Fruit fly (Drosophila melanogaster) whole organism, embryonic: ENCODE data around the gene CG5326.

Experiments used
- B-H2 ChIP-seq: fragments of 200-800 bp; sonication (Bioruptor generic); optimal IDR thresholded peaks from 2 replicates; lab custom pipeline; 2018; ENCODE audit warnings: missing biosample characterization, mild to moderate bottlenecking, missing genetic modification characterization
- BtbVII ChIP-seq: fragments of 200-800 bp; sonication (Bioruptor generic); optimal IDR thresholded peaks from 3 replicates; lab custom pipeline; 2017; ENCODE audit warnings: missing biosample characterization, mild to moderate bottlenecking, missing genetic modification characterization
- CG12744 ChIP-seq: fragments of 200-800 bp; sonication (Bioruptor generic); optimal IDR thresholded peaks from 2 replicates; lab custom pipeline; 2016; ENCODE audit warnings: missing biosample characterization, missing genetic modification characterization
- CG13894 ChIP-seq: fragments of 200-800 bp; sonication (Bioruptor generic); optimal IDR thresholded peaks from 3 replicates; lab custom pipeline; 2018; ENCODE audit warnings: missing biosample characterization, mild to moderate bottlenecking, missing genetic modification characterization, moderate library complexity
- CG14667 ChIP-seq: fragments of 200-800 bp; sonication (Bioruptor generic); IDR thresholded peaks from 2 replicates; pipeline ENCODE4 v1.3.6; 2022; ENCODE audit warnings: missing biosample characterization, missing genetic modification characterization
- CG1529 ChIP-seq: fragments of 200-800 bp; sonication (Bioruptor generic); optimal IDR thresholded peaks from 3 replicates; lab custom pipeline; 2018; ENCODE audit warnings: missing biosample characterization, missing genetic modification characterization
- CG1602 ChIP-seq: fragments of 200-800 bp; sonication (Bioruptor generic); optimal IDR thresholded peaks from 3 replicates; lab custom pipeline; 2016; ENCODE audit warnings: missing biosample characterization, missing genetic modification characterization
- CG1603 ChIP-seq: fragments of 200-800 bp; sonication (Bioruptor generic); optimal IDR thresholded peaks from 2 replicates; lab custom pipeline; 2019; ENCODE audit warnings: missing biosample characterization, mild to moderate bottlenecking, missing genetic modification characterization, moderate library complexity
- CG16815 ChIP-seq: fragments of 200-800 bp; sonication (Bioruptor generic); optimal IDR thresholded peaks from 3 replicates; lab custom pipeline; 2017; ENCODE audit warnings: missing biosample characterization, mild to moderate bottlenecking, missing genetic modification characterization
- CG1792 ChIP-seq: fragments of 200-800 bp; sonication (Bioruptor generic); optimal IDR thresholded peaks from 2 replicates; lab custom pipeline; 2016; ENCODE audit warnings: missing biosample characterization, missing genetic modification characterization
- CG18599 ChIP-seq: fragments of 200-800 bp; sonication (Bioruptor generic); optimal IDR thresholded peaks from 3 replicates; lab custom pipeline; 2017; ENCODE audit warnings: missing biosample characterization, missing genetic modification characterization, mild to moderate bottlenecking, moderate library complexity, missing genetic modification reagents
- CG18764 ChIP-seq: fragments of 200-800 bp; sonication (Bioruptor generic); optimal IDR thresholded peaks from 3 replicates; lab custom pipeline; 2016; ENCODE audit warnings: missing biosample characterization, missing genetic modification characterization
- CG2116 ChIP-seq: fragments of 200-800 bp; sonication (Bioruptor generic); optimal IDR thresholded peaks from 3 replicates; lab custom pipeline; 2018; ENCODE audit warnings: missing biosample characterization, mild to moderate bottlenecking, missing genetic modification characterization
- CG2129 ChIP-seq: fragments of 200-800 bp; sonication (Bioruptor generic); IDR thresholded peaks from 2 replicates; pipeline ENCODE4 v1.3.6; 2022; ENCODE audit warnings: missing biosample characterization, missing genetic modification characterization; ENCODE audit not compliant: partially characterized antibody
- CG32767 ChIP-seq: fragments of 200-800 bp; sonication (Bioruptor generic); IDR thresholded peaks from 2 replicates; pipeline ENCODE4 v1.3.6; 2022; ENCODE audit warnings: missing biosample characterization, missing genetic modification characterization
- CG4617 ChIP-seq: fragments of 200-800 bp; sonication (Bioruptor generic); optimal IDR thresholded peaks from 3 replicates; lab custom pipeline; 2016; ENCODE audit warnings: missing biosample characterization, missing genetic modification characterization, borderline replicate concordance
- CG7745 ChIP-seq: fragments of 200-800 bp; sonication (Bioruptor generic); optimal IDR thresholded peaks from 2 replicates; lab custom pipeline; 2018; ENCODE audit warnings: missing biosample characterization, mild to moderate bottlenecking, missing genetic modification characterization, moderate library complexity
- CG9215 ChIP-seq: fragments of 200-800 bp; sonication (Bioruptor generic); IDR thresholded peaks from 2 replicates; pipeline ENCODE4 v1.3.6; 2022; ENCODE audit warnings: missing biosample characterization, missing genetic modification characterization
- CG9609 ChIP-seq: fragments of 200-800 bp; sonication (Bioruptor generic); optimal IDR thresholded peaks from 3 replicates; lab custom pipeline; 2016; ENCODE audit warnings: missing biosample characterization, missing genetic modification characterization
- CG9876 ChIP-seq: fragments of 200-800 bp; sonication (Bioruptor generic); optimal IDR thresholded peaks from 2 replicates; lab custom pipeline; 2016; ENCODE audit warnings: missing biosample characterization, missing genetic modification characterization
- Camta ChIP-seq: fragments of 200-800 bp; sonication (Bioruptor generic); optimal IDR thresholded peaks from 2 replicates; lab custom pipeline; 2016; ENCODE audit warnings: missing biosample characterization, missing genetic modification characterization
- D19A ChIP-seq: fragments of 200-800 bp; optimal IDR thresholded peaks from 3 replicates; lab custom pipeline; 2019; ENCODE audit warnings: missing biosample characterization, mild to moderate bottlenecking, missing genetic modification characterization, moderate library complexity
- Dad ChIP-seq: fragments of 200-800 bp; sonication (Bioruptor generic); optimal IDR thresholded peaks from 3 replicates; lab custom pipeline; 2016; ENCODE audit warnings: missing biosample characterization, missing genetic modification characterization
- Dip2 ChIP-seq: fragments of 200-800 bp; sonication (Bioruptor generic); IDR thresholded peaks from 2 replicates; pipeline ENCODE4 v1.3.6; 2022; ENCODE audit warnings: missing biosample characterization, missing genetic modification characterization
- Doc3 ChIP-seq: fragments of 200-800 bp; sonication (Bioruptor generic); IDR thresholded peaks from 3 replicates; pipeline ENCODE4 v1.3.6; 2022; ENCODE audit warnings: missing biosample characterization, missing genetic modification characterization; ENCODE audit not compliant: partially characterized antibody
- E2f1 ChIP-seq: fragments of 200-800 bp; sonication (Bioruptor generic); IDR thresholded peaks from 2 replicates; pipeline ENCODE4 v1.3.6; 2022; ENCODE audit warnings: missing biosample characterization, missing genetic modification characterization
- HLH3B ChIP-seq: fragments of 200-800 bp; sonication (Bioruptor generic); IDR thresholded peaks from 2 replicates; pipeline ENCODE4 v1.3.6; 2022; ENCODE audit warnings: missing biosample characterization, missing genetic modification characterization
- HmgZ ChIP-seq: fragments of 200-800 bp; sonication (Bioruptor generic); optimal IDR thresholded peaks from 2 replicates; lab custom pipeline; 2018; ENCODE audit warnings: missing biosample characterization, mild to moderate bottlenecking, missing genetic modification characterization
- Lim3 ChIP-seq: fragments of 200-800 bp; sonication (Bioruptor generic); IDR thresholded peaks from 2 replicates; pipeline ENCODE4 v1.3.6; 2022; ENCODE audit warnings: missing biosample characterization, missing genetic modification characterization
- Opbp ChIP-seq: fragments of 200-800 bp; sonication (Bioruptor generic); IDR thresholded peaks from 3 replicates; pipeline ENCODE4 v1.3.6; 2022; ENCODE audit warnings: missing biosample characterization, missing genetic modification characterization; ENCODE audit not compliant: partially characterized antibody
- Six4 ChIP-seq: fragments of 200-800 bp; sonication (Bioruptor generic); optimal IDR thresholded peaks from 2 replicates; lab custom pipeline; 2016; ENCODE audit warnings: missing biosample characterization, missing genetic modification characterization
- Sry-β ChIP-seq: fragments of 200-800 bp; sonication (Bioruptor generic); optimal IDR thresholded peaks from 2 replicates; lab custom pipeline; 2018; ENCODE audit warnings: missing biosample characterization, mild to moderate bottlenecking, missing genetic modification characterization, moderate library complexity
- Vsx1 ChIP-seq: fragments of 200-800 bp; sonication (Bioruptor generic); optimal IDR thresholded peaks from 2 replicates; lab custom pipeline; 2017; ENCODE audit warnings: missing biosample characterization, mild to moderate bottlenecking, missing genetic modification characterization, missing genetic modification reagents
- amos ChIP-seq: fragments of 200-800 bp; sonication (Bioruptor generic); IDR thresholded peaks from 2 replicates; pipeline ENCODE4 v1.3.6; 2022; ENCODE audit warnings: missing biosample characterization, missing genetic modification characterization; ENCODE audit not compliant: partially characterized antibody
- chn ChIP-seq: fragments of 200-800 bp; sonication (Bioruptor generic); optimal IDR thresholded peaks from 2 replicates; lab custom pipeline; 2016; ENCODE audit warnings: missing biosample characterization, missing genetic modification characterization
- corto ChIP-seq: fragments of 200-800 bp; sonication (Bioruptor generic); optimal IDR thresholded peaks from 2 replicates; lab custom pipeline; 2016; ENCODE audit warnings: missing biosample characterization, mild to moderate bottlenecking, missing genetic modification characterization, moderate library complexity
- dan ChIP-seq: fragments of 200-800 bp; sonication (Bioruptor generic); IDR thresholded peaks from 2 replicates; pipeline ENCODE4 v1.3.6; 2022; ENCODE audit warnings: missing biosample characterization, missing genetic modification characterization
- eve ChIP-seq, 2 experiments: fragments of >200 bp; optimal IDR thresholded peaks; 2 replicates each; lab custom pipeline; 2017; ENCODE audit warnings: missing biosample characterization in 2 of 2, missing genetic modification characterization in 2 of 2
- eyg ChIP-seq: fragments of 200-800 bp; sonication (Bioruptor generic); optimal IDR thresholded peaks from 3 replicates; lab custom pipeline; 2016; ENCODE audit warnings: missing biosample characterization, missing genetic modification characterization
- fd3F ChIP-seq: fragments of 200-800 bp; sonication (Bioruptor generic); optimal IDR thresholded peaks from 2 replicates; lab custom pipeline; 2018; ENCODE audit warnings: missing biosample characterization, mild to moderate bottlenecking, missing genetic modification characterization, moderate library complexity
- fu2 ChIP-seq: fragments of 200-800 bp; sonication (Bioruptor generic); optimal IDR thresholded peaks from 2 replicates; lab custom pipeline; 2016; ENCODE audit warnings: missing biosample characterization, missing genetic modification characterization
- nau ChIP-seq: fragments of 200-800 bp; sonication (Bioruptor generic); optimal IDR thresholded peaks from 3 replicates; lab custom pipeline; 2017; ENCODE audit warnings: missing biosample characterization, mild to moderate bottlenecking, missing genetic modification characterization, missing genetic modification reagents
- nom ChIP-seq: fragments of 200-800 bp; sonication (Bioruptor generic); optimal IDR thresholded peaks from 2 replicates; lab custom pipeline; 2017; ENCODE audit warnings: missing biosample characterization, missing genetic modification characterization, mild to moderate bottlenecking, moderate library complexity, missing genetic modification reagents
- pb ChIP-seq: fragments of 200-800 bp; sonication (Bioruptor generic); optimal IDR thresholded peaks from 3 replicates; lab custom pipeline; 2016; ENCODE audit warnings: missing biosample characterization, missing genetic modification characterization
- schlank ChIP-seq: fragments of 200-800 bp; sonication (Bioruptor generic); optimal IDR thresholded peaks from 2 replicates; lab custom pipeline; 2018; ENCODE audit warnings: missing biosample characterization, mild to moderate bottlenecking, missing genetic modification characterization
- sim ChIP-seq: fragments of 200-800 bp; sonication (Bioruptor generic); IDR thresholded peaks from 2 replicates; pipeline ENCODE4 v1.3.6; 2022; ENCODE audit warnings: missing biosample characterization, missing genetic modification characterization
- slou ChIP-seq: fragments of 200-800 bp; sonication (Bioruptor generic); optimal IDR thresholded peaks from 3 replicates; lab custom pipeline; 2016; ENCODE audit warnings: missing biosample characterization, missing genetic modification characterization
- tap ChIP-seq: fragments of 200-800 bp; optimal IDR thresholded peaks from 3 replicates; lab custom pipeline; 2019; ENCODE audit warnings: missing biosample characterization, mild to moderate bottlenecking, missing genetic modification characterization, moderate library complexity
- wor ChIP-seq: fragments of 200-800 bp; sonication (Bioruptor generic); IDR thresholded peaks from 2 replicates; pipeline ENCODE4 v1.3.6; 2022; ENCODE audit warnings: missing biosample characterization, missing genetic modification characterization
- z ChIP-seq: fragments of 200-800 bp; sonication (Bioruptor generic); IDR thresholded peaks from 3 replicates; pipeline ENCODE4 v1.3.6; 2022; ENCODE audit warnings: missing biosample characterization, missing genetic modification characterization

The CG5326 gene

dm6 chr3R:22491088-22491879, 48.4 kb downstream of the CG5326 start, which contains the start of the genes CCT1 and tHMG1 (continued):
- no peak for TF ChIP-seq CG9215 (GFP tag; lab: Robert Waterston, UW)
- TF ChIP-seq Vsx1 (GFP tag; lab: Kevin White, UChicago) = no peak
- TF ChIP-seq sim = no peak
- no peak for TF ChIP-seq wor
- no peak for TF ChIP-seq fd3F (GFP tag; lab: Kevin White, UChicago)
- TF ChIP-seq Opbp = peak; percentile 85
- TF ChIP-seq Lim3 (GFP tag; lab: Robert Waterston, UW) = no peak
- TF ChIP-seq CG2129 (GFP tag; lab: Robert Waterston, UW) = peak; percentile 98
- TF ChIP-seq Camta (GFP tag; lab: Kevin White, UChicago) = no peak
- peak; percentile 91 for TF ChIP-seq CG2116 (GFP tag; lab: Kevin White, UChicago)
- TF ChIP-seq CG9876 = no peak
- TF ChIP-seq tap (tag; lab: Kevin White, UChicago) = no peak
- no peak for TF ChIP-seq CG4617 (GFP tag; lab: Kevin White, UChicago)
- no peak for TF ChIP-seq eve (GFP tag; optimal IDR thresholded peaks at IDR 0.05; lab: Kevin White, UChicago)
- TF ChIP-seq CG13894 (tag; lab: Kevin White, UChicago) = no peak
- no peak for TF ChIP-seq D19A (tag; lab: Kevin White, UChicago)
- no peak for TF ChIP-seq HmgZ
- TF ChIP-seq BtbVII = no peak
- no peak for TF ChIP-seq Six4 (GFP tag; lab: Kevin White, UChicago)
- no peak for TF ChIP-seq corto (GFP tag; lab: Kevin White, UChicago)
- peak; percentile 40 for TF ChIP-seq CG1603 (tag; lab: Kevin White, UChicago)
- TF ChIP-seq Dip2 (GFP tag; lab: Robert Waterston, UW) = no peak
- TF ChIP-seq CG32767 (GFP tag; lab: Robert Waterston, UW) = no peak
- TF ChIP-seq CG16815 (GFP tag; lab: Kevin White, UChicago) = no peak
- TF ChIP-seq nau = no peak
- TF ChIP-seq chn (GFP tag; lab: Kevin White, UChicago) = no peak
- TF ChIP-seq E2f1 (GFP tag; lab: Robert Waterston, UW) = no peak
- no peak for TF ChIP-seq CG7745 (tag; lab: Kevin White, UChicago)
- TF ChIP-seq amos (GFP tag; lab: Robert Waterston, UW) = peak; percentile 87
- TF ChIP-seq CG1792 (GFP tag; lab: Kevin White, UChicago) = no peak
- peak; percentile 98 for TF ChIP-seq Doc3
- TF ChIP-seq Dad = no peak
- TF ChIP-seq eyg (GFP tag; lab: Kevin White, UChicago) = no peak
- no peak for TF ChIP-seq fu2 (GFP tag; lab: Kevin White, UChicago)
- TF ChIP-seq CG12744 = no peak
- TF ChIP-seq CG9609 (GFP tag; lab: Kevin White, UChicago) = no peak
- no peak for TF ChIP-seq nom (GFP tag; lab: Kevin White, UChicago)
- TF ChIP-seq B-H2 = peak; percentile 37
- no peak for TF ChIP-seq CG1602 (GFP tag; lab: Kevin White, UChicago)
- TF ChIP-seq slou (GFP tag; lab: Kevin White, UChicago) = no peak
- TF ChIP-seq CG14667 (GFP tag; lab: Robert Waterston, UW) = no peak
- no peak for TF ChIP-seq HLH3B
- no peak for TF ChIP-seq CG18599 (GFP tag; lab: Kevin White, UChicago)
- no peak for TF ChIP-seq CG1529 (GFP tag; lab: Kevin White, UChicago)
- TF ChIP-seq pb = no peak
- TF ChIP-seq schlank = no peak
- TF ChIP-seq dan = no peak
- no peak for TF ChIP-seq z
- no peak for TF ChIP-seq Sry-β (GFP tag; lab: Kevin White, UChicago)
- no peak for TF ChIP-seq CG18764 (GFP tag; lab: Kevin White, UChicago)
